Worm (Caenorhabditis elegans) whole organism, late embryonic: ENCODE results near the gene C16D2.3.

Source experiments
- F13H6.1 ChIP-seq: sonication (generic microtip); optimal IDR thresholded peaks from 2 replicates; lab custom pipeline; 2016; ENCODE audit warnings: missing genetic modification characterization, missing compliant biosample characterization
- K02D7.2 ChIP-seq: sonication (generic microtip); optimal IDR thresholded peaks from 2 replicates; lab custom pipeline; 2017; ENCODE audit warnings: mild to moderate bottlenecking, missing genetic modification characterization, missing compliant biosample characterization
- K09A11.1 ChIP-seq: sonication (generic microtip); optimal IDR thresholded peaks from 2 replicates; lab custom pipeline; 2017; ENCODE audit warnings: antibody characterized with exemption, mild to moderate bottlenecking, missing genetic modification characterization, missing compliant biosample characterization; ENCODE audit not compliant: insufficient read depth
- T23F11.4 ChIP-seq: fragments of 200-800 bp; sonication (Bioruptor generic); optimal IDR thresholded peaks from 2 replicates; lab custom pipeline; 2018; ENCODE audit warnings: mild to moderate bottlenecking, missing genetic modification characterization, missing compliant biosample characterization
- Y22D7AL.16 ChIP-seq: sonication (generic microtip); optimal IDR thresholded peaks from 2 replicates; lab custom pipeline; 2016; ENCODE audit warnings: missing genetic modification characterization, missing compliant biosample characterization
- ceh-14 ChIP-seq: sonication (generic microtip); optimal IDR thresholded peaks from 2 replicates; lab custom pipeline; 2016; ENCODE audit warnings: missing genotype, missing genetic modification characterization, missing compliant biosample characterization
- ceh-18 ChIP-seq: sonication (generic microtip); optimal IDR thresholded peaks from 2 replicates; lab custom pipeline; 2016; ENCODE audit warnings: missing genetic modification characterization, missing compliant biosample characterization
- ceh-19 ChIP-seq: fragments of 200-800 bp; sonication (Bioruptor generic); optimal IDR thresholded peaks from 2 replicates; lab custom pipeline; 2018; ENCODE audit warnings: mild to moderate bottlenecking, missing genetic modification characterization, missing compliant biosample characterization
- ceh-2 ChIP-seq: sonication (generic microtip); optimal IDR thresholded peaks from 2 replicates; lab custom pipeline; 2016; ENCODE audit warnings: missing genotype, missing genetic modification characterization, missing compliant biosample characterization
- ceh-24 ChIP-seq: sonication (generic microtip); optimal IDR thresholded peaks from 2 replicates; lab custom pipeline; 2016; ENCODE audit warnings: mild to moderate bottlenecking, missing genetic modification characterization, missing compliant biosample characterization
- ceh-45 ChIP-seq: fragments of 200-800 bp; sonication (Bioruptor generic); IDR thresholded peaks from 2 replicates; pipeline ENCODE4 v1.3.6; 2022; ENCODE audit warnings: missing genetic modification reagents, missing genetic modification characterization, missing compliant biosample characterization
- ceh-6 ChIP-seq: fragments of 200-800 bp; sonication (Bioruptor generic); optimal IDR thresholded peaks from 2 replicates; lab custom pipeline; 2018; ENCODE audit warnings: mild to moderate bottlenecking, missing genetic modification characterization, missing compliant biosample characterization
- che-1 ChIP-seq: sonication (generic microtip); optimal IDR thresholded peaks from 2 replicates; lab custom pipeline; 2016; ENCODE audit warnings: mild to moderate bottlenecking, missing genetic modification characterization, missing compliant biosample characterization
- elt-2 ChIP-seq: sonication (generic microtip); optimal IDR thresholded peaks from 2 replicates; lab custom pipeline; 2016; ENCODE audit warnings: missing genetic modification reagents, missing genetic modification characterization, missing compliant biosample characterization
- ets-4 ChIP-seq: sonication (generic microtip); optimal IDR thresholded peaks from 2 replicates; lab custom pipeline; 2016; ENCODE audit warnings: missing genetic modification characterization, missing compliant biosample characterization
- fax-1 ChIP-seq: sonication (generic microtip); optimal IDR thresholded peaks from 2 replicates; lab custom pipeline; 2016; ENCODE audit warnings: missing genotype, missing genetic modification characterization, missing compliant biosample characterization
- gmeb-2 ChIP-seq: sonication (generic microtip); optimal IDR thresholded peaks from 2 replicates; lab custom pipeline; 2016; ENCODE audit warnings: missing genetic modification characterization, inconsistent platforms, missing compliant biosample characterization
- hlh-15 ChIP-seq: sonication (generic microtip); optimal IDR thresholded peaks from 2 replicates; lab custom pipeline; 2016; ENCODE audit warnings: missing genetic modification characterization, missing compliant biosample characterization
- hlh-30 ChIP-seq: sonication (generic microtip); optimal IDR thresholded peaks from 2 replicates; lab custom pipeline; 2017; ENCODE audit warnings: antibody characterized with exemption, missing genetic modification characterization, missing compliant biosample characterization; ENCODE audit not compliant: insufficient read depth
- hlh-6 ChIP-seq: sonication (generic microtip); optimal IDR thresholded peaks from 2 replicates; lab custom pipeline; 2016; ENCODE audit warnings: missing genotype, missing genetic modification characterization, missing compliant biosample characterization
- hlh-8 ChIP-seq: sonication (generic microtip); optimal IDR thresholded peaks from 2 replicates; lab custom pipeline; 2016; ENCODE audit warnings: missing genotype, missing genetic modification characterization, missing compliant biosample characterization
- lim-6 ChIP-seq: sonication (generic microtip); optimal IDR thresholded peaks from 2 replicates; lab custom pipeline; 2016; ENCODE audit warnings: missing genetic modification characterization, missing compliant biosample characterization
- nfya-1 ChIP-seq: sonication (generic microtip); optimal IDR thresholded peaks from 2 replicates; lab custom pipeline; 2017; ENCODE audit warnings: missing genetic modification characterization, mild to moderate bottlenecking, missing compliant biosample characterization, antibody characterized with exemption, moderate library complexity
- nhr-232 ChIP-seq: sonication (generic microtip); optimal IDR thresholded peaks from 2 replicates; lab custom pipeline; 2016; ENCODE audit warnings: missing genetic modification characterization, missing compliant biosample characterization
- npax-4 ChIP-seq: sonication (generic microtip); optimal IDR thresholded peaks from 2 replicates; lab custom pipeline; 2016; ENCODE audit warnings: missing genetic modification characterization, missing compliant biosample characterization
- pag-3 ChIP-seq: sonication (generic microtip); optimal IDR thresholded peaks from 2 replicates; lab custom pipeline; 2016; ENCODE audit warnings: missing compliant biosample characterization, missing genetic modification characterization, borderline replicate concordance
- pqm-1 ChIP-seq: sonication (generic microtip); optimal IDR thresholded peaks from 2 replicates; lab custom pipeline; 2016; ENCODE audit warnings: missing genetic modification characterization, missing compliant biosample characterization
- ref-2 ChIP-seq: sonication (generic microtip); optimal IDR thresholded peaks from 2 replicates; lab custom pipeline; 2016; ENCODE audit warnings: missing genetic modification characterization, missing compliant biosample characterization
- sox-2 ChIP-seq: fragments of 200-800 bp; sonication (Bioruptor generic); IDR thresholded peaks from 2 replicates; pipeline ENCODE4 v1.3.6; 2022; ENCODE audit warnings: missing genetic modification reagents, missing genetic modification characterization, missing compliant biosample characterization
- sox-4 ChIP-seq: sonication (generic microtip); optimal IDR thresholded peaks from 2 replicates; lab custom pipeline; 2017; ENCODE audit warnings: mild to moderate bottlenecking, missing genetic modification characterization, inconsistent platforms, missing compliant biosample characterization
- tbx-2 ChIP-seq: sonication (generic microtip); optimal IDR thresholded peaks from 2 replicates; lab custom pipeline; 2016; ENCODE audit warnings: missing genetic modification characterization, missing compliant biosample characterization
- unc-42 ChIP-seq: sonication (generic microtip); optimal IDR thresholded peaks from 2 replicates; lab custom pipeline; 2016; ENCODE audit warnings: missing genotype, missing genetic modification characterization, missing compliant biosample characterization
- unc-86 ChIP-seq: sonication (generic microtip); optimal IDR thresholded peaks from 2 replicates; lab custom pipeline; 2016; ENCODE audit warnings: missing genetic modification characterization, missing compliant biosample characterization
- zip-5 ChIP-seq: sonication (generic microtip); optimal IDR thresholded peaks from 2 replicates; lab custom pipeline; 2016; ENCODE audit warnings: missing genetic modification characterization, missing compliant biosample characterization
- ztf-16 ChIP-seq: sonication (generic microtip); optimal IDR thresholded peaks from 2 replicates; lab custom pipeline; 2017; ENCODE audit warnings: missing genetic modification characterization, missing compliant biosample characterization

The C16D2.3 gene

ce11 chrII:9124353-9124752 is 13.6 kb upstream of the C16D2.3 start (continued):
- TF ChIP-seq ceh-24, result no peak
- TF ChIP-seq, all 69 proteins: peak for 0

- TF ChIP-seq unc-86 (tag; lab: Kevin White, UChicago) (no peak), T23F11.4 (GFP tag; lab: Kevin White, UChicago) (no peak), pqm-1 (tag; lab: Kevin White, UChicago) (no peak), Y22D7AL.16 (no peak), sox-2 (GFP tag; lab: Robert Waterston, UW) (no peak), ets-4 (tag; lab: Kevin White, UChicago) (no peak), K02D7.2 (tag; lab: Kevin White, UChicago) (no peak), pag-3 (tag; lab: Kevin White, UChicago) (no peak), unc-42 (no peak)
These were observed 12.9 kb upstream of the C16D2.3 start for ce11 chrII:9125007-9125406.

ce11 chrII:9126965-9127364 is 10.9 kb upstream of the C16D2.3 start:
- TF ChIP-seq ceh-45 (GFP tag; lab: Robert Waterston, UW) (no peak), ceh-6 (GFP tag; lab: Kevin White, UChicago) (no peak), F13H6.1 (no peak), sox-4 (tag; lab: Kevin White, UChicago) (no peak), nfya-1 (tag; lab: Kevin White, UChicago) (no peak), ztf-16 (no peak), hlh-8 (tag; lab: Kevin White, UChicago) (no peak), fax-1 (tag; lab: Kevin White, UChicago) (no peak), lim-6 (tag; lab: Kevin White, UChicago) (no peak), pag-3 (tag; lab: Kevin White, UChicago) (no peak), ceh-2 (tag; lab: Kevin White, UChicago) (no peak), npax-4 (tag; lab: Kevin White, UChicago) (no peak), che-1 (tag; lab: Kevin White, UChicago) (no peak), K09A11.1 (tag; lab: Kevin White, UChicago) (no peak), zip-5 (tag; lab: Kevin White, UChicago) (no peak), nhr-232 (tag; lab: Kevin White, UChicago) (no peak)
- TF ChIP-seq, all 69 proteins: peak for 0

- TF ChIP-seq ceh-19 (GFP tag; lab: Kevin White, UChicago), result no peak
- no peak for TF ChIP-seq ceh-14 (tag; lab: Kevin White, UChicago)
- TF ChIP-seq ceh-18 (tag; lab: Kevin White, UChicago), result no peak
- no peak for TF ChIP-seq hlh-30 (tag; lab: Kevin White, UChicago)
- TF ChIP-seq ref-2 (tag; lab: Kevin White, UChicago), result no peak
- no peak for TF ChIP-seq unc-42
- TF ChIP-seq ceh-24, result no peak
- TF ChIP-seq gmeb-2, result no peak
- TF ChIP-seq T23F11.4 (GFP tag; lab: Kevin White, UChicago), result no peak
- no peak for TF ChIP-seq zip-5 (tag; lab: Kevin White, UChicago)
- no peak for TF ChIP-seq hlh-6 (tag; lab: Kevin White, UChicago)
- no peak for TF ChIP-seq unc-86 (tag; lab: Kevin White, UChicago)
- TF ChIP-seq ztf-16, result no peak
- TF ChIP-seq sox-2 (GFP tag; lab: Robert Waterston, UW), result no peak
- no peak for TF ChIP-seq tbx-2 (tag; lab: Kevin White, UChicago)
- TF ChIP-seq hlh-15 (tag; lab: Kevin White, UChicago), result no peak
- no peak for TF ChIP-seq ceh-45 (GFP tag; lab: Robert Waterston, UW)
These were observed 10.5 kb upstream of the C16D2.3 start for ce11 chrII:9127379-9127778.

ce11 chrII:9128132-9128531 is 9.8 kb upstream of the C16D2.3 start:
- TF ChIP-seq K09A11.1 (tag; lab: Kevin White, UChicago) (no peak), elt-2 (peak; percentile 75)
